Fruit fly (Drosophila melanogaster): ENCODE measurements around the gene Srx.

Gene Srx

DNA sequence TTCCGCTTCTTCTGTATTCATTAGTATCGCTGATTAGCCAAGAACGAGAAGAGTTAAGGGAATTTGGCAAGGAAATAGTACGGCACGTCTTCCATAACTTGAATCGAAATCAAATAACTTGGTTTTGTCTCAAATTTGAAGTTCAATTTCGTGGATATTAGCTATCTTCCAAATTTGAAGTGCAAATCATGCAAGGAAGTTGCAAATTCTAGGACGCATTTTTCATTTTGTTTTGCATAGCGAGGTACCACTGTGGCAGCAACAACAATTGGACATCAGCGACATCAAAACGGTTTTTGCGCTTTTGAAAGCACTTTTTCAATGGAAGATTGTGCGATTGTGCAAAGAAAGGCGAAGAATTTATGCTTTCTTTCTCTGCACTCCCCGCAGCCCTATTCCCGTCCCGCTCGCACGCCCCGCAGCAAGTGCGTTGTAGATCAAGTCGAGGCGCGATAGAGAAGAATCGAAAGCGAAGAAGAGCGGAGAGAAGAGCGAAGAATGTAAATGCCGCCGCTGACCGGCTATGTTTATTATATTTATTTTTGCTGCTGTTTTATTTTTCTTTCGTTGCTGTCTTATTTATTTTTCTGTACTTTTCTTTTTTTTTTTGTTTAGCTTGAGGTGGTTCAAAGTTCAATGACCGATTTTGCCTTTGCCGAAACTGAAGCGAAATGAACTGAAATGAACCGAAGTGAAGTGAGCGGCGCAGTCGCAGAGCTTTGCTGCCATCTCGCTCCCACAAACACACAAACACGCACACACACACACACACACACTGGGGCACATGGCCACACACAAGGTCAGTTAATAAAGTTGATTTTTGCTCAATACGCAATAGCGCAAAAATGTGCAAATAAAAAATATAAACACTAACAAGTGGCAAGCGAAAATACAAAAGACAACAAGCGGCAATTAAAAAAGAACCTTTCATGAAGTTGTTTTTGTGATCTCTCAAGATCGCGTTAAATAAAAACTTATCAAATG lies 24.7 kb downstream of the Srx start (continued):
- TF ChIP-seq pan (optimal IDR thresholded peaks at IDR 0.05): no peak
- TF ChIP-seq pan (GFP tag; optimal IDR thresholded peaks at IDR 0.05 in 1 of 2, IDR thresholded peaks at IDR 0.05 in 1 of 2): peak in 1 of 2 experiments; percentile 59
- TF ChIP-seq dati (GFP tag; IDR thresholded peaks at IDR 0.05): no peak
- no peak for TF ChIP-seq CG7357 (GFP tag; IDR thresholded peaks at IDR 0.05)
- peak; percentile 37; the same call in 1 of the 2 replicates for TF ChIP-seq MBD-R2 (GFP tag; IDR thresholded peaks at IDR 0.05)
- no peak for TF ChIP-seq repo (GFP tag; optimal IDR thresholded peaks at IDR 0.05)
- no peak for TF ChIP-seq CG1233 (GFP tag; optimal IDR thresholded peaks at IDR 0.05)
- TF ChIP-seq CG17612 (GFP tag; IDR thresholded peaks at IDR 0.05): no peak
- no peak for TF ChIP-seq CG2116 (GFP tag; optimal IDR thresholded peaks at IDR 0.05)
- TF ChIP-seq sc (optimal IDR thresholded peaks at IDR 0.05): no peak
- TF ChIP-seq sc (GFP tag; optimal IDR thresholded peaks at IDR 0.05): no peak
- TF ChIP-seq HLH4C (GFP tag; IDR thresholded peaks at IDR 0.05; ENCODE audit: partially characterized antibody): no peak
- TF ChIP-seq onecut (GFP tag; IDR thresholded peaks at IDR 0.05): 0 out of 2 replicates have a peak, but pooled peaks have one; percentile 8
- peak; percentile 21 for TF ChIP-seq CG8924 (tag; optimal IDR thresholded peaks at IDR 0.05)
- no peak for TF ChIP-seq CG6813 (GFP tag; optimal IDR thresholded peaks at IDR 0.05)
- TF ChIP-seq CG10321 (GFP tag; IDR thresholded peaks at IDR 0.05): no peak
- TF ChIP-seq CG13123 (GFP tag; optimal IDR thresholded peaks at IDR 0.05): no peak
- TF ChIP-seq ftz-f1 (GFP tag; optimal IDR thresholded peaks at IDR 0.05): peak; percentile 1
- TF ChIP-seq jigr1 (GFP tag; IDR thresholded peaks at IDR 0.05): no peak
- no peak for TF ChIP-seq prd (optimal IDR thresholded peaks at IDR 0.05)
- TF ChIP-seq prd (GFP tag; IDR thresholded peaks at IDR 0.05): peak; percentile 47; the same call in 1 of the 3 replicates
- no peak for TF ChIP-seq CG15479 (GFP tag; optimal IDR thresholded peaks at IDR 0.05)
- TF ChIP-seq CG1602 (GFP tag; optimal IDR thresholded peaks at IDR 0.05): no peak
- no peak for TF ChIP-seq kay (GFP tag; optimal IDR thresholded peaks at IDR 0.05)
- TF ChIP-seq ATbp (GFP tag; optimal IDR thresholded peaks at IDR 0.05): peak; percentile 20
- TF ChIP-seq CG4404 (GFP tag; IDR thresholded peaks at IDR 0.05): peak; percentile 40; the same call in 1 of the 2 replicates
- peak; percentile 64 for TF ChIP-seq row (GFP tag; IDR thresholded peaks at IDR 0.05)
- TF ChIP-seq CG1832 (GFP tag; optimal IDR thresholded peaks at IDR 0.05): peak; percentile 27
- no peak for TF ChIP-seq CG8089 (GFP tag; optimal IDR thresholded peaks at IDR 0.05)
- TF ChIP-seq CG14014 (GFP tag; IDR thresholded peaks at IDR 0.05): 0 out of 2 replicates have a peak, but pooled peaks have one; percentile 20
- TF ChIP-seq D19A (tag; optimal IDR thresholded peaks at IDR 0.05): no peak
- no peak for TF ChIP-seq CG2129 (GFP tag; IDR thresholded peaks at IDR 0.05; ENCODE audit: partially characterized antibody)
- TF ChIP-seq aop (GFP tag; IDR thresholded peaks at IDR 0.05): no peak
- TF ChIP-seq CG11456 (GFP tag; IDR thresholded peaks at IDR 0.05): 0 out of 3 replicates have a peak, but pooled peaks have one; percentile 67
- TF ChIP-seq wor (GFP tag; IDR thresholded peaks at IDR 0.05): 0 out of 2 replicates have a peak, but pooled peaks have one; percentile 23
- TF ChIP-seq CG8944 (GFP tag; optimal IDR thresholded peaks at IDR 0.05): peak; percentile 43
- peak; percentile 68 for TF ChIP-seq CG11504 (tag; optimal IDR thresholded peaks at IDR 0.05)
- no peak for TF ChIP-seq cwo (GFP tag; optimal IDR thresholded peaks at IDR 0.05)
- TF ChIP-seq CG34422 (GFP tag; IDR thresholded peaks at IDR 0.05): peak; percentile 23; the same call in 1 of the 3 replicates
- TF ChIP-seq abd-A (tag; optimal IDR thresholded peaks at IDR 0.05): no peak
- peak; percentile 14; the same call in 1 of the 2 replicates for TF ChIP-seq CG6272 (GFP tag; IDR thresholded peaks at IDR 0.05)
- peak; percentile 65; the same call in 1 of the 2 replicates for TF ChIP-seq ranshi (GFP tag; IDR thresholded peaks at IDR 0.05)
- no peak for TF ChIP-seq Vsx1 (GFP tag; optimal IDR thresholded peaks at IDR 0.05)
- peak; percentile 25 for TF ChIP-seq CG31365 (tag; optimal IDR thresholded peaks at IDR 0.05)
- TF ChIP-seq CG32532 (GFP tag; IDR thresholded peaks at IDR 0.05): peak; percentile 74
- no peak for TF ChIP-seq amos (GFP tag; IDR thresholded peaks at IDR 0.05; ENCODE audit: partially characterized antibody)
- peak; percentile 9 for TF ChIP-seq Camta (GFP tag; optimal IDR thresholded peaks at IDR 0.05)
- TF ChIP-seq salm (tag; optimal IDR thresholded peaks at IDR 0.05): no peak
- no peak for TF ChIP-seq CG10959 (GFP tag; IDR thresholded peaks at IDR 0.05)
